Worm (Caenorhabditis elegans): ENCODE measurements around the gene ife-1.

- no peak for TF ChIP-seq unc-62 (GFP tag; optimal IDR thresholded peaks at IDR 0.05)
- TF ChIP-seq nhr-237 (tag; optimal IDR thresholded peaks at IDR 0.05), result no peak
- no peak for TF ChIP-seq ceh-82 (tag; optimal IDR thresholded peaks at IDR 0.05)
- TF ChIP-seq aly-2 (tag; optimal IDR thresholded peaks at IDR 0.05), result no peak
- no peak for TF ChIP-seq skn-1 (tag; optimal IDR thresholded peaks at IDR 0.05)
- no peak for TF ChIP-seq elt-1 (tag; optimal IDR thresholded peaks at IDR 0.05)
- no peak for TF ChIP-seq nhr-25 (tag; optimal IDR thresholded peaks at IDR 0.05)
- no peak for TF ChIP-seq nhr-77 (tag; optimal IDR thresholded peaks at IDR 0.05)
- no peak for TF ChIP-seq mdl-1 (tag; optimal IDR thresholded peaks at IDR 0.05)
Observed at ce11 chrIII:13350964-13351363, 7.7 kb downstream of the ife-1 start.
